Fruit fly (Drosophila melanogaster): ENCODE data around the gene CG33986.

CG33986 gene

dm6 chr3L:15493886-15494598 lies 31.0 kb downstream of the CG33986 start:
- no peak for TF ChIP-seq noc (tag; optimal IDR thresholded peaks at IDR 0.05)

DNA sequence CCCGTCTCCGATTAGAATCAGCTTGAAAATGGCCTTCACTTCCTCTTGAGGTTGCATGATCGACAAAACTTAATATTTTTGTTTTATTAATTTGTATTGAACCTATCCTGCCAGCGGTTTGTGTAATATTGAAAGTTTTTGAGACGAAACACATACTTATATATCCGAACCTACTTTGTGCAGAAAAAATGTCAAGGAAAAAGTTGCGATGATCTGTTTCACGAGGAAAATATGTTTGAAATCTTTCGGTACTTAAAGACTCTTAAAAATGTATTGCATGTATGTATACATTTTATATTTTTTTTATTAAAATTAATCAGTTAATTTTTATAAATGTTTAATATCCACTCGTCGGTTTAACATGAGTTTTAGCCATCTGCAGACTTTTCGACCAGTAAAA lies 39.8 kb downstream of the CG33986 start, which contains the start of gene Ran-like:
Gene Ran-like, minus strand, starts transcription at position 101 of the 400 bp plus-strand sequence.
- no peak for TF ChIP-seq noc (tag; optimal IDR thresholded peaks at IDR 0.05)
